Worm (Caenorhabditis elegans): ENCODE measurements around the gene nhr-57.

ce11 chrV:4157291-4157690 lies 25.6 kb downstream of the nhr-57 start:
- no peak for TF ChIP-seq ham-2 (GFP tag; optimal IDR thresholded peaks at IDR 0.05)
- no peak for TF ChIP-seq elt-1 (tag; optimal IDR thresholded peaks at IDR 0.05; ENCODE audit: borderline replicate concordance, insufficient read depth)
- TF ChIP-seq nhr-12 (tag; optimal IDR thresholded peaks at IDR 0.05) = no peak
- TF ChIP-seq unc-62 (GFP tag; optimal IDR thresholded peaks at IDR 0.05) = peak; percentile 89
- TF ChIP-seq ztf-11 (tag; optimal IDR thresholded peaks at IDR 0.05) = no peak
- TF ChIP-seq snpc-4 (tag; optimal IDR thresholded peaks at IDR 0.05) = no peak
- no peak for TF ChIP-seq nhr-76 (tag; optimal IDR thresholded peaks at IDR 0.05)

All from whole organism, mixed stage, embryonic.